Fruit fly (Drosophila melanogaster) whole organism, embryonic: ENCODE results near the gene Hr96.

Experiments used
- Awh ChIP-seq: fragments of 200-800 bp; sonication (Bioruptor generic); IDR thresholded peaks from 2 replicates; pipeline ENCODE4, ENCODE4 v1.3.6; 2022; ENCODE audit warnings: missing biosample characterization, missing genetic modification characterization
- B-H1 ChIP-seq: fragments of 200-800 bp; sonication (Bioruptor generic); IDR thresholded peaks from 3 replicates; pipeline ENCODE4 v1.3.6; 2022; ENCODE audit warnings: missing biosample characterization, missing genetic modification characterization
- BtbVII ChIP-seq: fragments of 200-800 bp; sonication (Bioruptor generic); optimal IDR thresholded peaks from 3 replicates; lab custom pipeline; 2017; ENCODE audit warnings: missing biosample characterization, mild to moderate bottlenecking, missing genetic modification characterization
- CG10543 ChIP-seq: fragments of 200-800 bp; sonication (Bioruptor generic); optimal IDR thresholded peaks from 3 replicates; lab custom pipeline; 2017; ENCODE audit warnings: missing biosample characterization, mild to moderate bottlenecking, missing genetic modification characterization, moderate library complexity
- CG10979 ChIP-seq: fragments of 200-800 bp; sonication (Bioruptor generic); optimal IDR thresholded peaks from 2 replicates; lab custom pipeline; 2018; ENCODE audit warnings: missing biosample characterization, mild to moderate bottlenecking, missing genetic modification characterization, moderate library complexity
- CG12236 ChIP-seq: fragments of 200-800 bp; sonication (Bioruptor generic); optimal IDR thresholded peaks from 2 replicates; lab custom pipeline; 2016; ENCODE audit warnings: missing biosample characterization, missing genetic modification characterization
- CG13775 ChIP-seq: fragments of 200-800 bp; sonication (Bioruptor generic); optimal IDR thresholded peaks from 3 replicates; lab custom pipeline; 2017; ENCODE audit warnings: missing biosample characterization, mild to moderate bottlenecking, missing genetic modification characterization
- CG14710 ChIP-seq: fragments of 200-800 bp; sonication (Bioruptor generic); optimal IDR thresholded peaks from 3 replicates; lab custom pipeline; 2019; ENCODE audit warnings: missing biosample characterization, mild to moderate bottlenecking, missing genetic modification characterization, moderate library complexity
- CG15514 ChIP-seq: fragments of 200-800 bp; sonication (Bioruptor generic); optimal IDR thresholded peaks from 3 replicates; lab custom pipeline; 2017; ENCODE audit warnings: missing biosample characterization, missing genetic modification characterization, mild to moderate bottlenecking, moderate library complexity, missing genetic modification reagents
- CG18262 ChIP-seq: fragments of 200-800 bp; optimal IDR thresholded peaks from 3 replicates; lab custom pipeline; 2019; ENCODE audit warnings: missing biosample characterization, mild to moderate bottlenecking, missing genetic modification characterization, moderate library complexity
- CG31224 ChIP-seq: fragments of 200-800 bp; sonication (Bioruptor generic); IDR thresholded peaks from 2 replicates; pipeline ENCODE4 v1.3.6; 2022; ENCODE audit warnings: missing biosample characterization, missing genetic modification characterization
- CG3847 ChIP-seq: fragments of 200-800 bp; sonication (Bioruptor generic); IDR thresholded peaks from 2 replicates; pipeline ENCODE4 v1.3.6; 2022; ENCODE audit warnings: missing biosample characterization, missing genetic modification characterization
- CG3995 ChIP-seq: fragments of 200-800 bp; sonication (Bioruptor generic); optimal IDR thresholded peaks from 3 replicates; lab custom pipeline; 2016; ENCODE audit warnings: missing biosample characterization, missing genetic modification characterization
- CG5245 ChIP-seq: fragments of 200-800 bp; sonication (Bioruptor generic); optimal IDR thresholded peaks from 3 replicates; lab custom pipeline; 2016; ENCODE audit warnings: missing biosample characterization, missing genetic modification characterization
- CG7372 ChIP-seq: fragments of 200-800 bp; sonication (Bioruptor generic); IDR thresholded peaks from 2 replicates; pipeline ENCODE4 v1.3.6; 2022; ENCODE audit warnings: missing biosample characterization, missing genetic modification characterization
- CG7786 ChIP-seq: fragments of 200-800 bp; sonication (Bioruptor generic); optimal IDR thresholded peaks from 2 replicates; lab custom pipeline; 2016; ENCODE audit warnings: missing biosample characterization, missing genetic modification characterization
- CG7963 ChIP-seq: fragments of 200-800 bp; sonication (Bioruptor generic); IDR thresholded peaks from 3 replicates; pipeline ENCODE4 v1.3.6; 2022; ENCODE audit warnings: missing biosample characterization, missing genetic modification characterization; ENCODE audit not compliant: partially characterized antibody
- CG7987 ChIP-seq: fragments of 200-800 bp; sonication (Bioruptor generic); optimal IDR thresholded peaks from 2 replicates; lab custom pipeline; 2018; ENCODE audit warnings: missing biosample characterization, mild to moderate bottlenecking, missing genetic modification characterization, moderate library complexity
- CG8290 ChIP-seq, 3 experiments: fragments of 200-800 bp; sonication (Bioruptor generic); optimal IDR thresholded peaks; 2 replicates each; lab custom pipeline; 2016 to 2019; ENCODE audit warnings: missing biosample characterization in 3 of 3, missing genetic modification characterization in 3 of 3, mild to moderate bottlenecking in 2 of 3, moderate library complexity in 1 of 3
- D19B ChIP-seq: fragments of 200-800 bp; sonication (Bioruptor generic); optimal IDR thresholded peaks from 2 replicates; lab custom pipeline; 2017; ENCODE audit warnings: missing biosample characterization, mild to moderate bottlenecking, missing genetic modification characterization
- Deaf1 ChIP-seq: fragments of 200-800 bp; optimal IDR thresholded peaks from 3 replicates; lab custom pipeline; 2019; ENCODE audit warnings: missing biosample characterization, mild to moderate bottlenecking, missing genetic modification characterization, moderate library complexity
- Doc2 ChIP-seq: fragments of 200-800 bp; sonication (Bioruptor generic); IDR thresholded peaks from 2 replicates; pipeline ENCODE4 v1.3.6; 2022; ENCODE audit warnings: missing biosample characterization, missing genetic modification characterization
- E2f1 ChIP-seq: fragments of 200-800 bp; sonication (Bioruptor generic); IDR thresholded peaks from 2 replicates; pipeline ENCODE4 v1.3.6; 2022; ENCODE audit warnings: missing biosample characterization, missing genetic modification characterization
- GATAe ChIP-seq: fragments of 200-800 bp; sonication (Bioruptor generic); conservative IDR thresholded peaks from 2 replicates; pipeline ENCODE4 v1.3.6; 2022; ENCODE audit warnings: missing biosample characterization, missing genetic modification characterization
- HLH54F ChIP-seq: fragments of 200-800 bp; sonication (Bioruptor generic); optimal IDR thresholded peaks from 3 replicates; lab custom pipeline; 2016; ENCODE audit warnings: missing biosample characterization, missing genetic modification characterization
- Hand ChIP-seq: fragments of 200-800 bp; sonication (Bioruptor generic); optimal IDR thresholded peaks from 2 replicates; lab custom pipeline; 2017; ENCODE audit warnings: mild to moderate bottlenecking, missing biosample characterization, missing genetic modification reagents, missing genetic modification characterization
- Hsf ChIP-seq: fragments of 200-800 bp; sonication (Bioruptor generic); optimal IDR thresholded peaks from 3 replicates; lab custom pipeline; 2016; ENCODE audit warnings: missing biosample characterization, missing genetic modification characterization
- Med ChIP-seq: fragments of 200-800 bp; sonication (Bioruptor generic); peaks from one replicate; lab custom pipeline; 2016; ENCODE audit warnings: missing biosample characterization, missing genetic modification characterization, mild to moderate bottlenecking, inconsistent platforms, moderate library complexity
- Meics ChIP-seq: fragments of 200-800 bp; sonication (Bioruptor generic); optimal IDR thresholded peaks from 2 replicates; lab custom pipeline; 2017; ENCODE audit warnings: missing biosample characterization, mild to moderate bottlenecking, missing genetic modification characterization
- Myb ChIP-seq: fragments of 200-800 bp; sonication (Bioruptor generic); optimal IDR thresholded peaks from 2 replicates; lab custom pipeline; 2016; ENCODE audit warnings: missing biosample characterization, missing genetic modification characterization
- Nf-YB ChIP-seq: fragments of 200-800 bp; sonication (Bioruptor generic); optimal IDR thresholded peaks from 3 replicates; lab custom pipeline; 2019; ENCODE audit warnings: missing biosample characterization, mild to moderate bottlenecking, missing genetic modification characterization, moderate library complexity
- Oaz ChIP-seq: fragments of 200-800 bp; sonication (Bioruptor generic); IDR thresholded peaks from 2 replicates; pipeline ENCODE4 v1.3.6; 2022; ENCODE audit warnings: missing biosample characterization, missing genetic modification characterization
- Sin3A ChIP-seq: fragments of >200 bp; optimal IDR thresholded peaks from 2 replicates; lab custom pipeline; 2018
- Sox100B ChIP-seq: fragments of 200-800 bp; sonication (Bioruptor generic); optimal IDR thresholded peaks from 3 replicates; lab custom pipeline; 2018; ENCODE audit warnings: missing biosample characterization, mild to moderate bottlenecking, missing genetic modification characterization
- Taf1 ChIP-seq: fragments of 200-800 bp; sonication (Bioruptor generic); IDR thresholded peaks from 2 replicates; pipeline ENCODE4 v1.3.6; 2022; ENCODE audit warnings: missing biosample characterization, missing genetic modification characterization
- Usf ChIP-seq: fragments of 200-800 bp; sonication (Bioruptor generic); optimal IDR thresholded peaks from 2 replicates; lab custom pipeline; 2017; ENCODE audit warnings: missing genotype, missing biosample characterization, missing genetic modification characterization
- ab ChIP-seq: fragments of 200-800 bp; sonication (Bioruptor generic); optimal IDR thresholded peaks from 2 replicates; lab custom pipeline; 2016; ENCODE audit warnings: missing biosample characterization, missing genetic modification characterization
- ap ChIP-seq: fragments of 200-800 bp; sonication (Bioruptor generic); IDR thresholded peaks from 2 replicates; pipeline ENCODE4 v1.3.6; 2022; ENCODE audit warnings: missing biosample characterization, missing genetic modification characterization
- btn ChIP-seq: fragments of 200-800 bp; sonication (Bioruptor generic); optimal IDR thresholded peaks from 2 replicates; lab custom pipeline; 2016; ENCODE audit warnings: missing biosample characterization, missing genetic modification characterization
- cwo ChIP-seq: fragments of 200-800 bp; sonication (Bioruptor generic); optimal IDR thresholded peaks from 3 replicates; lab custom pipeline; 2017; ENCODE audit warnings: missing biosample characterization, missing genetic modification characterization, mild to moderate bottlenecking, moderate library complexity, missing genetic modification reagents
- da ChIP-seq: fragments of 200-800 bp; sonication (Bioruptor generic); optimal IDR thresholded peaks from 2 replicates; lab custom pipeline; 2016; ENCODE audit warnings: missing biosample characterization, missing genetic modification characterization
- dysf ChIP-seq: fragments of 200-800 bp; sonication (Bioruptor generic); IDR thresholded peaks from 3 replicates; pipeline ENCODE4 v1.3.6; 2022; ENCODE audit warnings: missing biosample characterization, missing genetic modification characterization
- esg ChIP-seq: fragments of 200-800 bp; sonication (Bioruptor generic); conservative IDR thresholded peaks from 2 replicates; pipeline ENCODE4 v1.3.6; 2022; ENCODE audit warnings: missing biosample characterization, missing genetic modification characterization
- gem ChIP-seq: fragments of 200-800 bp; sonication (Bioruptor generic); optimal IDR thresholded peaks from 2 replicates; lab custom pipeline; 2019; ENCODE audit warnings: missing biosample characterization, mild to moderate bottlenecking, missing genetic modification characterization, moderate library complexity
- jing ChIP-seq: fragments of 200-800 bp; sonication (Bioruptor generic); optimal IDR thresholded peaks from 2 replicates; lab custom pipeline; 2018; ENCODE audit warnings: missing biosample characterization, mild to moderate bottlenecking, missing genetic modification characterization
- kah ChIP-seq: fragments of 200-800 bp; sonication (Bioruptor generic); optimal IDR thresholded peaks from 2 replicates; lab custom pipeline; 2018; ENCODE audit warnings: missing biosample characterization, mild to moderate bottlenecking, missing genetic modification characterization
- mld ChIP-seq: fragments of 200-800 bp; sonication (Bioruptor generic); IDR thresholded peaks from 3 replicates; pipeline ENCODE4 v1.3.6; 2022; ENCODE audit warnings: missing biosample characterization, missing genetic modification characterization; ENCODE audit not compliant: partially characterized antibody
- phol ChIP-seq: fragments of 200-800 bp; sonication (Bioruptor generic); optimal IDR thresholded peaks from 3 replicates; lab custom pipeline; 2018; ENCODE audit warnings: missing biosample characterization, mild to moderate bottlenecking, missing genetic modification characterization, moderate library complexity
- so ChIP-seq: fragments of 200-800 bp; sonication (Bioruptor generic); IDR thresholded peaks from 3 replicates; pipeline ENCODE4 v1.3.6; 2022; ENCODE audit warnings: missing biosample characterization, missing genetic modification characterization
- stwl ChIP-seq: fragments of 200-800 bp; sonication (Bioruptor generic); optimal IDR thresholded peaks from 3 replicates; lab custom pipeline; 2018; ENCODE audit warnings: missing biosample characterization, mild to moderate bottlenecking, missing genetic modification characterization, moderate library complexity
- tx ChIP-seq: fragments of 200-800 bp; sonication (Bioruptor generic); optimal IDR thresholded peaks from 2 replicates; lab custom pipeline; 2016; ENCODE audit warnings: missing biosample characterization, missing genetic modification characterization
- zen ChIP-seq: fragments of 200-800 bp; sonication (Bioruptor generic); optimal IDR thresholded peaks from 3 replicates; lab custom pipeline; 2018; ENCODE audit warnings: missing biosample characterization, mild to moderate bottlenecking, missing genetic modification characterization, moderate library complexity

Hr96 gene

dm6 chr3R:25049383-25049741 is 24.3 kb downstream of the Hr96 start, which contains the start of gene CG11791 (continued):
- TF ChIP-seq CG7372 (GFP tag; lab: Robert Waterston, UW), result no peak
- TF ChIP-seq Myb, result peak; percentile 43
- peak; percentile 29 for TF ChIP-seq CG15514
- peak; percentile 83 for TF ChIP-seq CG3995 (GFP tag; lab: Kevin White, UChicago)
- TF ChIP-seq Oaz, result no peak
- TF ChIP-seq Nf-YB, result no peak
- no peak for TF ChIP-seq Deaf1 (tag; lab: Kevin White, UChicago)
- TF ChIP-seq D19B (GFP tag; lab: Kevin White, UChicago), result no peak
- TF ChIP-seq mld (GFP tag; lab: Robert Waterston, UW), result no peak
- TF ChIP-seq ab, result no peak
- no peak for TF ChIP-seq Sox100B (GFP tag; lab: Kevin White, UChicago)
- no peak for TF ChIP-seq CG8290 (GFP tag; optimal IDR thresholded peaks at IDR 0.05; lab: Kevin White, UChicago)
- peak in 1 of 2 experiments; percentile 11 for TF ChIP-seq CG8290 (tag; optimal IDR thresholded peaks at IDR 0.05; lab: Kevin White, UChicago)
- TF ChIP-seq jing, result no peak
- TF ChIP-seq dysf (GFP tag; lab: Robert Waterston, UW), result no peak
- TF ChIP-seq cwo (GFP tag; lab: Kevin White, UChicago), result no peak
- no peak for TF ChIP-seq GATAe (GFP tag; lab: Robert Waterston, UW)
- no peak for TF ChIP-seq CG14710 (tag; lab: Kevin White, UChicago)
- no peak for TF ChIP-seq CG31224 (GFP tag; lab: Robert Waterston, UW)
- no peak for TF ChIP-seq E2f1 (GFP tag; lab: Robert Waterston, UW)
- TF ChIP-seq so (GFP tag; lab: Robert Waterston, UW), result no peak
- no peak for TF ChIP-seq CG7786
- TF ChIP-seq esg (GFP tag; lab: Robert Waterston, UW), result no peak
- TF ChIP-seq CG18262 (tag; lab: Kevin White, UChicago), result no peak
- TF ChIP-seq stwl (tag; lab: Kevin White, UChicago), result no peak
- TF ChIP-seq CG10543 (GFP tag; lab: Kevin White, UChicago), result no peak
- no peak for TF ChIP-seq Hsf (GFP tag; lab: Kevin White, UChicago)
- TF ChIP-seq ap (GFP tag; lab: Robert Waterston, UW), result no peak
- no peak for TF ChIP-seq CG3847 (GFP tag; lab: Robert Waterston, UW)
- peak; percentile 1 for TF ChIP-seq HLH54F (GFP tag; lab: Kevin White, UChicago)
- no peak for TF ChIP-seq CG10979 (tag; lab: Kevin White, UChicago)
- TF ChIP-seq CG12236 (GFP tag; lab: Kevin White, UChicago), result no peak
- TF ChIP-seq B-H1 (GFP tag; lab: Robert Waterston, UW), result no peak
- TF ChIP-seq Taf1 (GFP tag; lab: Robert Waterston, UW), result no peak
- TF ChIP-seq Awh (GFP tag; lab: Robert Waterston, UW), result no peak
- no peak for TF ChIP-seq Usf (GFP tag; lab: Kevin White, UChicago)
- no peak for TF ChIP-seq CG5245 (GFP tag; lab: Kevin White, UChicago)
- TF ChIP-seq Med (GFP tag; lab: Kevin White, UChicago), result no peak
- TF ChIP-seq CG7987, result no peak
- no peak for TF ChIP-seq CG7963 (GFP tag; lab: Robert Waterston, UW)
- no peak for TF ChIP-seq btn (GFP tag; lab: Kevin White, UChicago)
- TF ChIP-seq Hand (GFP tag; lab: Kevin White, UChicago), result no peak
- no peak for TF ChIP-seq tx
- TF ChIP-seq gem (tag; lab: Kevin White, UChicago), result no peak
- TF ChIP-seq phol (tag; lab: Kevin White, UChicago), result peak; percentile 6
- no peak for TF ChIP-seq Doc2
- TF ChIP-seq da (GFP tag; lab: Kevin White, UChicago), result no peak
- peak; percentile 17 for TF ChIP-seq Sin3A
- no peak for TF ChIP-seq BtbVII (GFP tag; lab: Kevin White, UChicago)
- TF ChIP-seq CG13775 (GFP tag; lab: Kevin White, UChicago), result no peak
- TF ChIP-seq zen, result no peak
- no peak for TF ChIP-seq kah (GFP tag; lab: Kevin White, UChicago)
- TF ChIP-seq Meics, result no peak
